Worm (Caenorhabditis elegans) whole organism, L3 larva: ENCODE measurements around the gene mec-9.

Experiments used
- R02D3.7 ChIP-seq: fragments of 150-350 bp; optimal IDR thresholded peaks from 2 replicates; lab custom pipeline; 2014; ENCODE audit warnings: missing biosample characterization, missing genetic modification characterization
- aly-2 ChIP-seq: fragments of 150-350 bp; optimal IDR thresholded peaks from 2 replicates; lab custom pipeline; 2014; ENCODE audit warnings: missing biosample characterization, missing genetic modification characterization
- ceh-9 ChIP-seq: sonication (generic microtip); optimal IDR thresholded peaks from 2 replicates; lab custom pipeline; 2018; ENCODE audit warnings: missing biosample characterization, missing genetic modification characterization
- nfya-1 ChIP-seq: sonication (generic microtip); optimal IDR thresholded peaks from 2 replicates; lab custom pipeline; 2017; ENCODE audit warnings: missing genetic modification characterization, mild to moderate bottlenecking, missing compliant biosample characterization, antibody characterized with exemption, moderate library complexity; ENCODE audit not compliant: insufficient read depth

DNA sequence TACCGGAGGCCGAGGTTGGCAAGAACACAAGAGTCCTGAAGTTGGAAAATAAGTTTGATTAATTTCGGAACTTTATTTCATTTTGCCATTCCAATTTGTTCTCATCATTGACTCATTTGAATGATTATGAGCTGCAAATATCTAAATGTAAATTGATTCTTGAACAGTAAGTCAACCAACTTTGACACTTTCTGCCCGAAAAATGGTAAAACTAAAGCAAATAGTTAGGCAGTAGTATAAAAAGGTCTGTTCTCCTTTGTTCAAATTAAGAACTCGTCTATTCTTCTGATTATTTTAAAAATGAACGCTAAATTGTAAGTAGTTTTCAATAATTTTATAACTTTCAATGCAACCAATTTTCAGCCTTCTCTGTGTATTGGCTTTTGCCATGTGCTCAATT is 28.1 kb upstream of the mec-9 start, which contains the start of gene fipr-12:
- no peak for TF ChIP-seq nfya-1
- TF ChIP-seq ceh-9 (tag; lab: Kevin White, UChicago), result no peak
- TF ChIP-seq R02D3.7 (tag; lab: Kevin White, UChicago), result no peak
- TF ChIP-seq aly-2 (tag; lab: Kevin White, UChicago), result no peak
